Worm (Caenorhabditis elegans) whole organism, young adult: ENCODE data around the gene Y22D7AR.3.

Source experiments
- B0019.2 ChIP-seq: fragments of 200-800 bp; sonication (Bioruptor generic); conservative IDR thresholded peaks from 2 replicates; pipeline ENCODE4 v1.3.6; 2022; ENCODE audit warnings: missing genetic modification reagents, missing genetic modification characterization, missing compliant biosample characterization
- B0035.1 ChIP-seq: sonication (generic microtip); optimal IDR thresholded peaks from 2 replicates; lab custom pipeline; 2016; ENCODE audit warnings: missing genetic modification characterization, mild to moderate bottlenecking, missing compliant biosample characterization, missing genotype, missing genetic modification reagents
- B0336.3 ChIP-seq: fragments of 200-800 bp; sonication (Bioruptor generic); IDR thresholded peaks from 2 replicates; pipeline ENCODE4 v1.3.6; 2022; ENCODE audit warnings: missing genetic modification characterization, missing compliant biosample characterization
- C06A6.2 ChIP-seq: fragments of 200-800 bp; sonication (Bioruptor generic); conservative IDR thresholded peaks from 2 replicates; pipeline ENCODE4 v1.3.6; 2022; ENCODE audit warnings: missing genetic modification characterization, missing compliant biosample characterization
- F10E7.11 ChIP-seq: sonication (generic microtip); optimal IDR thresholded peaks from 2 replicates; lab custom pipeline; 2017; ENCODE audit warnings: mild to moderate bottlenecking, missing genetic modification characterization, moderate library complexity, missing compliant biosample characterization
- F23B12.7 ChIP-seq: sonication (generic microtip); optimal IDR thresholded peaks from 2 replicates; lab custom pipeline; 2017; ENCODE audit warnings: missing genetic modification characterization, mild to moderate bottlenecking, missing compliant biosample characterization, antibody characterized with exemption, moderate library complexity; ENCODE audit not compliant: insufficient read depth
- F52B5.7 ChIP-seq: sonication (generic microtip); optimal IDR thresholded peaks from 2 replicates; lab custom pipeline; 2016; ENCODE audit warnings: mild to moderate bottlenecking, missing genetic modification characterization, missing compliant biosample characterization
- F57A8.1 ChIP-seq: fragments of 200-800 bp; sonication (Bioruptor generic); optimal IDR thresholded peaks from 2 replicates; lab custom pipeline; 2018; ENCODE audit warnings: mild to moderate bottlenecking, missing genetic modification characterization, moderate library complexity, missing compliant biosample characterization
- F57C9.4 ChIP-seq: sonication (generic microtip); optimal IDR thresholded peaks from 2 replicates; lab custom pipeline; 2017; ENCODE audit warnings: mild to moderate bottlenecking, missing genetic modification characterization, missing compliant biosample characterization
- K11D2.4 ChIP-seq: fragments of 200-800 bp; sonication (Bioruptor generic); IDR thresholded peaks from 2 replicates; pipeline ENCODE4 v1.3.6; 2022; ENCODE audit warnings: missing genetic modification reagents, missing genetic modification characterization, missing compliant biosample characterization
- Y53F4B.3 ChIP-seq: fragments of 200-800 bp; sonication (Bioruptor generic); IDR thresholded peaks from 2 replicates; pipeline ENCODE4 v1.3.6; 2022; ENCODE audit warnings: missing genetic modification reagents, missing genetic modification characterization, missing compliant biosample characterization
- Y56A3A.18 ChIP-seq: fragments of 200-800 bp; sonication (Bioruptor generic); IDR thresholded peaks from 2 replicates; pipeline ENCODE4 v1.3.6; 2022; ENCODE audit warnings: missing genetic modification reagents, missing genetic modification characterization, missing compliant biosample characterization
- Y79H2A.3 ChIP-seq: fragments of 200-800 bp; sonication (Bioruptor generic); conservative IDR thresholded peaks from 2 replicates; pipeline ENCODE4 v1.3.6; 2022; ENCODE audit warnings: missing genetic modification reagents, missing genetic modification characterization, missing compliant biosample characterization
- Y95B8A.8 ChIP-seq: fragments of 200-800 bp; sonication (Bioruptor generic); IDR thresholded peaks from 2 replicates; pipeline ENCODE4 v1.3.6; 2022; ENCODE audit warnings: missing genetic modification reagents, missing genetic modification characterization, missing compliant biosample characterization
- akir-1 ChIP-seq: fragments of 200-800 bp; sonication (Bioruptor generic); optimal IDR thresholded peaks from 2 replicates; lab custom pipeline; 2018; ENCODE audit warnings: mild to moderate bottlenecking, missing genetic modification characterization, moderate library complexity, missing compliant biosample characterization
- atf-7 ChIP-seq: sonication (generic microtip); optimal IDR thresholded peaks from 2 replicates; lab custom pipeline; 2017; ENCODE audit warnings: mild to moderate bottlenecking, missing genetic modification characterization, missing compliant biosample characterization
- attf-6 ChIP-seq: fragments of 200-800 bp; sonication (Bioruptor generic); IDR thresholded peaks from 2 replicates; pipeline ENCODE4 v1.3.6; 2022; ENCODE audit warnings: missing genetic modification reagents, missing genetic modification characterization, missing compliant biosample characterization
- bed-2 ChIP-seq: fragments of 200-800 bp; sonication (Bioruptor generic); IDR thresholded peaks from 2 replicates; pipeline ENCODE4 v1.3.6; 2022; ENCODE audit warnings: missing genetic modification reagents, missing genetic modification characterization, missing compliant biosample characterization
- cebp-1 ChIP-seq, 2 experiments: fragments of 200-800 bp in 1 of 2; sonication (Bioruptor generic) in 1 of 2; sonication (generic microtip) in 1 of 2; IDR thresholded peaks in 1 of 2; optimal IDR thresholded peaks in 1 of 2; 2 replicates each; pipeline versions ENCODE4 v1.3.6 to Lab custom; 2017 to 2022; ENCODE audit warnings: missing compliant biosample characterization in 2 of 2, missing genetic modification characterization in 2 of 2, mild to moderate bottlenecking in 1 of 2, missing genetic modification reagents in 1 of 2, moderate library complexity in 1 of 2
- ceh-40 ChIP-seq: fragments of 200-800 bp; sonication (Bioruptor generic); IDR thresholded peaks from 2 replicates; pipeline ENCODE4 v1.3.6; 2022; ENCODE audit warnings: missing genetic modification characterization, missing compliant biosample characterization
- ceh-79 ChIP-seq: sonication (generic microtip); optimal IDR thresholded peaks from 2 replicates; lab custom pipeline; 2017; ENCODE audit warnings: mild to moderate bottlenecking, missing genetic modification characterization, missing compliant biosample characterization
- chd-7 ChIP-seq: sonication (generic microtip); optimal IDR thresholded peaks from 2 replicates; lab custom pipeline; 2016; ENCODE audit warnings: mild to moderate bottlenecking, missing genetic modification characterization, moderate library complexity, missing compliant biosample characterization
- dox-1 ChIP-seq: fragments of 200-800 bp; sonication (Bioruptor generic); IDR thresholded peaks from 2 replicates; pipeline ENCODE4 v1.3.6; 2022; ENCODE audit warnings: missing genetic modification reagents, missing genetic modification characterization, missing compliant biosample characterization
- egrh-3 ChIP-seq: fragments of 200-800 bp; sonication (Bioruptor generic); IDR thresholded peaks from 2 replicates; pipeline ENCODE4 v1.3.6; 2022; ENCODE audit warnings: missing genetic modification reagents, missing genetic modification characterization, missing compliant biosample characterization
- gei-17 ChIP-seq: fragments of 200-800 bp; sonication (Bioruptor generic); optimal IDR thresholded peaks from 2 replicates; lab custom pipeline; 2018; ENCODE audit warnings: mild to moderate bottlenecking, missing genetic modification characterization, missing compliant biosample characterization
- hmg-1.2 ChIP-seq: fragments of 200-800 bp; sonication (Bioruptor generic); IDR thresholded peaks from 2 replicates; pipeline ENCODE4 v1.3.6; 2022; ENCODE audit warnings: missing genetic modification reagents, missing genetic modification characterization, missing compliant biosample characterization
- hrde-1 ChIP-seq: sonication (generic microtip); optimal IDR thresholded peaks from 2 replicates; lab custom pipeline; 2016; ENCODE audit warnings: missing genetic modification characterization, mild to moderate bottlenecking, missing compliant biosample characterization, moderate library complexity, missing genotype, missing genetic modification reagents, borderline replicate concordance
- let-607 ChIP-seq, 2 experiments: fragments of 200-800 bp in 1 of 2; sonication (Bioruptor generic) in 1 of 2; sonication (generic microtip) in 1 of 2; optimal IDR thresholded peaks; 2 replicates each; lab custom pipeline; 2016 to 2018; ENCODE audit warnings: mild to moderate bottlenecking in 2 of 2, missing compliant biosample characterization in 2 of 2, missing genetic modification characterization in 2 of 2, moderate library complexity in 2 of 2, missing genotype in 1 of 2
- lin-26 ChIP-seq: fragments of 200-800 bp; sonication (Bioruptor generic); IDR thresholded peaks from 2 replicates; pipeline ENCODE4 v1.3.6; 2022; ENCODE audit warnings: missing genetic modification reagents, missing genetic modification characterization, missing compliant biosample characterization
- lin-40 ChIP-seq: sonication (generic microtip); optimal IDR thresholded peaks from 2 replicates; lab custom pipeline; 2016; ENCODE audit warnings: missing genetic modification characterization, mild to moderate bottlenecking, missing compliant biosample characterization, missing genotype, missing genetic modification reagents
- lsl-1 ChIP-seq: fragments of 200-800 bp; sonication (Bioruptor generic); optimal IDR thresholded peaks from 2 replicates; lab custom pipeline; 2018; ENCODE audit warnings: mild to moderate bottlenecking, missing genetic modification characterization, moderate library complexity, missing compliant biosample characterization
- madf-10 ChIP-seq: sonication (generic microtip); optimal IDR thresholded peaks from 2 replicates; lab custom pipeline; 2016; ENCODE audit warnings: mild to moderate bottlenecking, missing genetic modification characterization, missing compliant biosample characterization
- mel-28 ChIP-seq: sonication (generic microtip); optimal IDR thresholded peaks from 2 replicates; lab custom pipeline; 2016; ENCODE audit warnings: borderline replicate concordance, mild to moderate bottlenecking, missing genetic modification characterization, missing compliant biosample characterization
- nfya-1 ChIP-seq: sonication (generic microtip); optimal IDR thresholded peaks from 2 replicates; lab custom pipeline; 2017; ENCODE audit warnings: antibody characterized with exemption, missing compliant biosample characterization, missing genetic modification characterization, borderline replicate concordance; ENCODE audit not compliant: insufficient read depth
- nhr-179 ChIP-seq: sonication (generic microtip); optimal IDR thresholded peaks from 2 replicates; lab custom pipeline; 2016; ENCODE audit warnings: mild to moderate bottlenecking, missing genetic modification characterization, missing compliant biosample characterization
- rcor-1 ChIP-seq: fragments of 200-800 bp; sonication (Bioruptor generic); IDR thresholded peaks from 2 replicates; pipeline ENCODE4 v1.3.6; 2022; ENCODE audit warnings: missing genetic modification reagents, missing genetic modification characterization, missing compliant biosample characterization
- rpc-1 ChIP-seq, 2 experiments: fragments of 150-350 bp in 1 of 2; sonication (generic microtip) in 1 of 2; optimal IDR thresholded peaks; 2 replicates each; lab custom pipeline; 2014 to 2018; ENCODE audit warnings: missing biosample characterization in 1 of 2, missing genetic modification characterization in 1 of 2, missing genetic modification reagents in 1 of 2, missing genotype in 1 of 2
- snpc-4 ChIP-seq, 5 experiments: fragments of 150-350 bp in 1 of 5; sonication (generic microtip) in 4 of 5; optimal IDR thresholded peaks; 2 replicates each; lab custom pipeline; 2014 to 2018; ENCODE audit warnings: missing genetic modification characterization in 5 of 5, missing biosample characterization in 3 of 5, antibody characterized with exemption in 2 of 5, mild to moderate bottlenecking in 2 of 5, missing compliant biosample characterization in 2 of 5, missing genotype in 2 of 5, moderate library complexity in 2 of 5, missing genetic modification reagents in 1 of 5
- somi-1 ChIP-seq: fragments of 200-800 bp; sonication (Bioruptor generic); optimal IDR thresholded peaks from 2 replicates; lab custom pipeline; 2018; ENCODE audit warnings: mild to moderate bottlenecking, missing genetic modification characterization, missing compliant biosample characterization
- tbp1 ChIP-seq: fragments of 200-800 bp; sonication (Bioruptor generic); optimal IDR thresholded peaks from 2 replicates; lab custom pipeline; 2018; ENCODE audit warnings: mild to moderate bottlenecking, missing genetic modification characterization, missing compliant biosample characterization
- ztf-26 ChIP-seq: sonication (generic microtip); optimal IDR thresholded peaks from 2 replicates; lab custom pipeline; 2017; ENCODE audit warnings: missing genetic modification characterization, missing compliant biosample characterization

The Y22D7AR.3 gene

ce11 chrIII:1689927-1690326 lies 24.3 kb upstream of the Y22D7AR.3 start, which contains the start of gene Y22D7AR.14:
TSS of gene Y22D7AR.14 (minus strand) at chrIII:1690027.
- no peak for TF ChIP-seq B0035.1
- TF ChIP-seq rcor-1, result no peak
- TF ChIP-seq nfya-1 (tag; lab: Kevin White, UChicago), result no peak
- no peak for TF ChIP-seq Y79H2A.3 (GFP tag; lab: Robert Waterston, UW)
- no peak for TF ChIP-seq snpc-4 (GFP tag; optimal IDR thresholded peaks at IDR 0.05; lab: Kevin White, UChicago)
- no peak for TF ChIP-seq snpc-4 (tag; optimal IDR thresholded peaks at IDR 0.05; lab: Kevin White, UChicago)
- TF ChIP-seq bed-2 (GFP tag; lab: Robert Waterston, UW), result no peak
- no peak for TF ChIP-seq F57A8.1 (GFP tag; lab: Kevin White, UChicago)
- TF ChIP-seq F52B5.7 (tag; lab: Kevin White, UChicago), result no peak
- TF ChIP-seq chd-7, result no peak
- no peak for TF ChIP-seq hmg-1.2 (GFP tag; lab: Robert Waterston, UW)
- no peak for TF ChIP-seq F10E7.11 (tag; lab: Kevin White, UChicago)
- TF ChIP-seq ztf-26 (tag; lab: Kevin White, UChicago), result no peak
- TF ChIP-seq Y53F4B.3, result no peak

ce11 chrIII:1687999-1688398 lies 22.4 kb upstream of the Y22D7AR.3 start, which contains the start of gene Y22D7AR.7:
TSS of gene Y22D7AR.7 (minus strand) at chrIII:1688099.
- no peak for TF ChIP-seq Y79H2A.3 (GFP tag; lab: Robert Waterston, UW)

- TF ChIP-seq K11D2.4 (no peak), hmg-1.2 (GFP tag; lab: Robert Waterston, UW) (peak; percentile 80), ceh-79 (tag; lab: Kevin White, UChicago) (no peak), Y56A3A.18 (GFP tag; lab: Robert Waterston, UW) (no peak), cebp-1 (GFP tag; IDR thresholded peaks at IDR 0.05; lab: Robert Waterston, UW) (no peak), cebp-1 (tag; optimal IDR thresholded peaks at IDR 0.05; lab: Kevin White, UChicago) (no peak), akir-1 (GFP tag; lab: Kevin White, UChicago) (no peak), attf-6 (GFP tag; lab: Robert Waterston, UW) (no peak), C06A6.2 (0 out of 2 replicates have a peak, but pooled peaks have one; percentile 22), nhr-179 (no peak), hrde-1 (tag; lab: Kevin White, UChicago) (no peak), lsl-1 (GFP tag; lab: Kevin White, UChicago) (no peak), mel-28 (tag; lab: Kevin White, UChicago) (no peak), somi-1 (GFP tag; lab: Kevin White, UChicago) (peak; percentile 27), lin-40 (tag; lab: Kevin White, UChicago) (no peak), F23B12.7 (tag; lab: Kevin White, UChicago) (no peak), ceh-40 (GFP tag; lab: Robert Waterston, UW) (no peak)
Observed at ce11 chrIII:1682262-1682661, 16.6 kb upstream of the Y22D7AR.3 start.

- TF ChIP-seq lin-26 (GFP tag; lab: Robert Waterston, UW) (no peak), somi-1 (GFP tag; lab: Kevin White, UChicago) (peak; percentile 14), atf-7 (tag; lab: Kevin White, UChicago) (peak; percentile 66), gei-17 (GFP tag; lab: Kevin White, UChicago) (no peak), egrh-3 (GFP tag; lab: Robert Waterston, UW) (peak; percentile 66), tbp1 (GFP tag; lab: Kevin White, UChicago) (peak; percentile 34), ztf-26 (tag; lab: Kevin White, UChicago) (no peak), B0019.2 (GFP tag; lab: Robert Waterston, UW) (no peak), snpc-4 (GFP tag; optimal IDR thresholded peaks at IDR 0.05; lab: Kevin White, UChicago) (no peak), snpc-4 (tag; optimal IDR thresholded peaks at IDR 0.05; lab: Kevin White, UChicago) (peak in 1 of 4 experiments; percentile 3), Y56A3A.18 (GFP tag; lab: Robert Waterston, UW) (no peak), nhr-179 (no peak), madf-10 (peak; percentile 10), B0336.3 (GFP tag; lab: Robert Waterston, UW) (peak; percentile 37; the same call in 1 of the 2 replicates), rpc-1 (optimal IDR thresholded peaks at IDR 0.05; lab: Kevin White, UChicago) (no peak), rpc-1 (tag; optimal IDR thresholded peaks at IDR 0.05; lab: Kevin White, UChicago) (no peak), Y95B8A.8 (GFP tag; lab: Robert Waterston, UW) (no peak), dox-1 (peak; percentile 47), let-607 (tag; optimal IDR thresholded peaks at IDR 0.05; lab: Kevin White, UChicago) (peak in 1 of 2 experiments; percentile 8), F57C9.4 (tag; lab: Kevin White, UChicago) (no peak)
Observed at ce11 chrIII:1680996-1681395, 15.3 kb upstream of the Y22D7AR.3 start.
